Worm (Caenorhabditis elegans) whole organism, L4/young adult: ENCODE measurements around the gene F14D2.8.

Experiments
- dao-5 ChIP-seq: sonication (generic microtip); optimal IDR thresholded peaks from 2 replicates; lab custom pipeline; 2016; ENCODE audit warnings: missing genotype, missing genetic modification characterization, moderate library complexity, missing compliant biosample characterization
- him-1 ChIP-seq: sonication (generic microtip); optimal IDR thresholded peaks from 2 replicates; lab custom pipeline; 2016; ENCODE audit warnings: missing genotype, missing genetic modification reagents, missing genetic modification characterization, missing compliant biosample characterization

ce11 chrII:3371010-3371409 lies 21.3 kb upstream of the F14D2.8 start, which contains the start of gene bath-23:
- TF ChIP-seq dao-5 (no peak), him-1 (tag; lab: Kevin White, UChicago) (no peak)
